Worm (Caenorhabditis elegans): ENCODE results near the gene igeg-2.

DNA sequence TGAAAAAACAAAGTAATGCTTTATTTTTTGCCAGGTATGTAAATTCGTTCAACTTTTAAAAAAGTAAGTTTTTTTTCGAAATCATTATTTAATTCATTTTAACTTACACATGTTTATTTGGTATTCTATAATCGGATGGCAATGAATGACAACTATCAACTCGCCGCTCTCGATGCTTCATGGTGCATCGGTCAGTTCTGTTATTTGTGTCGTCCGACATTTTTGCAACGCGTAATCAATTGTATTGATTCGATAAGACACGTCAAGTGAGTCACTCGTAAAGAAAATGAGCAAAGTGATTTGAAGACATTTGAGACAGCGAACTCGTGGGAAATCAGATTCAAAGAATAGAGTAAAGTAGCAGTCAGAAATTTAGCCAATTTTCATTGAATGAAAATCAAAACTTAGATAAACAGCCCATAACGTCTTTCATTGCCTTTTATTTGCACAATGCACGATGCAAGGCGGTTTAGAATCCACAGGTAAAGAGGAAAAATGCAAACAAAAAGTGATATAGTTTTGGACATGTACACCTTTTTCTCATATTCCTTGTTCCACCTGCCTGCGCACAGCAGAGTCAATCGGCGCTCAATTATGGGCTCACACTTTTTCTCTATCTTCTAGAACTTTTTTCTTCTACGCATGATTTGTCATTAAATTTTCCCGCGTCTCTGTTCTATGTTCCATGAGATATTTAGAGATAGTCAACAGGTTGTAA lies 45.8 kb downstream of the igeg-2 start:
- TF ChIP-seq ceh-32 (tag; optimal IDR thresholded peaks at IDR 0.05; ENCODE audit: poor library complexity) (no peak), ztf-7 (tag; optimal IDR thresholded peaks at IDR 0.05) (no peak), ces-1 (GFP tag; optimal IDR thresholded peaks at IDR 0.05) (no peak), ztf-11 (tag; optimal IDR thresholded peaks at IDR 0.05) (no peak), unc-130 (GFP tag; optimal IDR thresholded peaks at IDR 0.05) (no peak), spr-3 (GFP tag; optimal IDR thresholded peaks at IDR 0.05) (no peak), skn-1 (tag; optimal IDR thresholded peaks at IDR 0.05) (no peak)

All from whole organism, L4 larva.